Worm (Caenorhabditis elegans) whole organism, L1 larva: Measurements from ENCODE around the gene mboa-6.

Experiments
- dpl-1 ChIP-seq, 3 experiments: fragments of 150-350 bp in 2 of 3; sonication (generic microtip) in 1 of 3; optimal IDR thresholded peaks; 2 replicates each; lab custom pipeline; 2014 to 2017; ENCODE audit warnings: missing biosample characterization in 3 of 3, missing genetic modification characterization in 3 of 3, missing genetic modification reagents in 3 of 3
- snpc-4 ChIP-seq: fragments of 150-350 bp; optimal IDR thresholded peaks from 2 replicates; lab custom pipeline; 2014; ENCODE audit warnings: missing biosample characterization, missing genetic modification characterization
- sox-4 ChIP-seq: sonication (generic microtip); optimal IDR thresholded peaks from 2 replicates; lab custom pipeline; 2016; ENCODE audit warnings: missing genetic modification characterization, missing compliant biosample characterization

DNA sequence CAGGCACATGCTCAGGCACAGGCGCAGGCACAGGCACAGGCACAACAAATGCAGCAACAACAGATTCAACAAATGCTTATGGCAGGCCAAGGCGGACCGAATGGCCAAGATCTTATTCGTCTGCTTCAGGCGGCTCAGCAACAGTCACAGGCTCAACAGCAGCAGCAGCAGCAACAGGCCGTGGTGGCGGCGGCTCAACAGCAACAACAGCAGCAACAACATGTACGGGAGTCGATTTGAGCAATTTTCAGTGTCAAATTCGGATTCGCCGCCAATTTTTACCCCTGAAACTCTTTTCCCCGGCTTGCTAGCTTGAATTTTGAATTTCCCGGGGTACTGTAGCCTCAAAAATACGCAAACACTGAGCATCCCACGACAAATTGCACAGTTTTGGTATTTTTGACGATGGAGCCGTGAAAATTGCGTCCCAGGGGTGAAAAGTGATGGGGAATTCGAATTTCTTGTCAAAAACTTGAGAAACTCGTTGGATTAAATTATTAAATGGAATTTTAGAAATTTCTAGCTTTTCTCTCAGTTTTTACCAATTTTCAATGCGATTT is 23.8 kb downstream of the mboa-6 start:
- TF ChIP-seq sox-4 (tag; lab: Kevin White, UChicago) (no peak), snpc-4 (tag; lab: Kevin White, UChicago) (no peak), dpl-1 (GFP tag; optimal IDR thresholded peaks at IDR 0.05; lab: Kevin White, UChicago) (no peak)
